Worm (Caenorhabditis elegans) whole organism, young adult: Measurements from ENCODE around the gene atf-4.

Experiments
- B0035.1 ChIP-seq: sonication (generic microtip); optimal IDR thresholded peaks from 2 replicates; lab custom pipeline; 2016; ENCODE audit warnings: missing genetic modification characterization, mild to moderate bottlenecking, missing compliant biosample characterization, missing genotype, missing genetic modification reagents
- B0261.1 ChIP-seq: sonication (generic microtip); optimal IDR thresholded peaks from 2 replicates; lab custom pipeline; 2016; ENCODE audit warnings: mild to moderate bottlenecking, missing genetic modification characterization, moderate library complexity, missing compliant biosample characterization
- C06A6.2 ChIP-seq: fragments of 200-800 bp; sonication (Bioruptor generic); conservative IDR thresholded peaks from 2 replicates; pipeline ENCODE4 v1.3.6; 2022; ENCODE audit warnings: missing genetic modification characterization, missing compliant biosample characterization
- D2030.7 ChIP-seq: fragments of 200-800 bp; sonication (Bioruptor generic); IDR thresholded peaks from 2 replicates; pipeline ENCODE4 v1.3.6; 2022; ENCODE audit warnings: missing genetic modification reagents, missing genetic modification characterization, missing compliant biosample characterization
- F22D6.2 ChIP-seq: sonication (generic microtip); optimal IDR thresholded peaks from 2 replicates; lab custom pipeline; 2016; ENCODE audit warnings: mild to moderate bottlenecking, missing genetic modification characterization, missing compliant biosample characterization
- F23B12.7 ChIP-seq: sonication (generic microtip); optimal IDR thresholded peaks from 2 replicates; lab custom pipeline; 2017; ENCODE audit warnings: missing genetic modification characterization, mild to moderate bottlenecking, missing compliant biosample characterization, antibody characterized with exemption, moderate library complexity; ENCODE audit not compliant: insufficient read depth
- F57A8.1 ChIP-seq: fragments of 200-800 bp; sonication (Bioruptor generic); optimal IDR thresholded peaks from 2 replicates; lab custom pipeline; 2018; ENCODE audit warnings: mild to moderate bottlenecking, missing genetic modification characterization, moderate library complexity, missing compliant biosample characterization
- K12H6.12 ChIP-seq: fragments of 200-800 bp; sonication (Bioruptor generic); optimal IDR thresholded peaks from 2 replicates; lab custom pipeline; 2018; ENCODE audit warnings: mild to moderate bottlenecking, missing genetic modification characterization, missing compliant biosample characterization
- Y53G8AR.9 ChIP-seq: fragments of 200-800 bp; sonication (Bioruptor generic); conservative IDR thresholded peaks from 2 replicates; pipeline ENCODE4 v1.3.6; 2022; ENCODE audit warnings: missing genetic modification reagents, missing genetic modification characterization, missing compliant biosample characterization
- Y79H2A.3 ChIP-seq: fragments of 200-800 bp; sonication (Bioruptor generic); conservative IDR thresholded peaks from 2 replicates; pipeline ENCODE4 v1.3.6; 2022; ENCODE audit warnings: missing genetic modification reagents, missing genetic modification characterization, missing compliant biosample characterization
- Y95B8A.8 ChIP-seq: fragments of 200-800 bp; sonication (Bioruptor generic); IDR thresholded peaks from 2 replicates; pipeline ENCODE4 v1.3.6; 2022; ENCODE audit warnings: missing genetic modification reagents, missing genetic modification characterization, missing compliant biosample characterization
- akir-1 ChIP-seq: fragments of 200-800 bp; sonication (Bioruptor generic); optimal IDR thresholded peaks from 2 replicates; lab custom pipeline; 2018; ENCODE audit warnings: mild to moderate bottlenecking, missing genetic modification characterization, moderate library complexity, missing compliant biosample characterization
- ama-1 ChIP-seq, 3 experiments: fragments of 150-350 bp in 1 of 3; sonication (generic microtip) in 2 of 3; optimal IDR thresholded peaks; 2 replicates each; lab custom pipeline; 2014 to 2018; ENCODE audit warnings: missing biosample characterization in 2 of 3, missing genetic modification characterization in 2 of 3, missing genetic modification reagents in 2 of 3
- atf-7 ChIP-seq: sonication (generic microtip); optimal IDR thresholded peaks from 2 replicates; lab custom pipeline; 2017; ENCODE audit warnings: mild to moderate bottlenecking, missing genetic modification characterization, missing compliant biosample characterization
- athp-1 ChIP-seq: sonication (generic microtip); optimal IDR thresholded peaks from 2 replicates; lab custom pipeline; 2017; ENCODE audit warnings: mild to moderate bottlenecking, missing genetic modification characterization, missing compliant biosample characterization
- attf-3 ChIP-seq: fragments of 200-800 bp; sonication (Bioruptor generic); conservative IDR thresholded peaks from 2 replicates; pipeline ENCODE4 v1.3.6; 2022; ENCODE audit warnings: missing genetic modification reagents, missing genetic modification characterization, missing compliant biosample characterization
- bed-1 ChIP-seq: fragments of 200-800 bp; sonication (Bioruptor generic); IDR thresholded peaks from 2 replicates; pipeline ENCODE4 v1.3.6; 2022; ENCODE audit warnings: missing genetic modification reagents, missing genetic modification characterization, missing compliant biosample characterization
- cebp-1 ChIP-seq, 2 experiments: fragments of 200-800 bp in 1 of 2; sonication (Bioruptor generic) in 1 of 2; sonication (generic microtip) in 1 of 2; IDR thresholded peaks in 1 of 2; optimal IDR thresholded peaks in 1 of 2; 2 replicates each; pipeline versions ENCODE4 v1.3.6 to Lab custom; 2017 to 2022; ENCODE audit warnings: missing compliant biosample characterization in 2 of 2, missing genetic modification characterization in 2 of 2, mild to moderate bottlenecking in 1 of 2, missing genetic modification reagents in 1 of 2, moderate library complexity in 1 of 2
- ceh-79 ChIP-seq: sonication (generic microtip); optimal IDR thresholded peaks from 2 replicates; lab custom pipeline; 2017; ENCODE audit warnings: mild to moderate bottlenecking, missing genetic modification characterization, missing compliant biosample characterization
- chd-7 ChIP-seq: sonication (generic microtip); optimal IDR thresholded peaks from 2 replicates; lab custom pipeline; 2016; ENCODE audit warnings: mild to moderate bottlenecking, missing genetic modification characterization, moderate library complexity, missing compliant biosample characterization
- efl-1 ChIP-seq: fragments of 150-350 bp; optimal IDR thresholded peaks from 2 replicates; lab custom pipeline; 2014; ENCODE audit warnings: missing biosample characterization, missing genetic modification reagents, missing genetic modification characterization
- ekl-4 ChIP-seq: fragments of 200-800 bp; sonication (Bioruptor generic); IDR thresholded peaks from 2 replicates; pipeline ENCODE4 v1.3.6; 2022; ENCODE audit warnings: missing genetic modification reagents, missing genetic modification characterization, missing compliant biosample characterization
- fkh-3 ChIP-seq: sonication (generic microtip); optimal IDR thresholded peaks from 2 replicates; lab custom pipeline; 2016; ENCODE audit warnings: mild to moderate bottlenecking, missing genetic modification characterization, missing compliant biosample characterization
- gei-17 ChIP-seq: fragments of 200-800 bp; sonication (Bioruptor generic); optimal IDR thresholded peaks from 2 replicates; lab custom pipeline; 2018; ENCODE audit warnings: mild to moderate bottlenecking, missing genetic modification characterization, missing compliant biosample characterization
- hmg-1.2 ChIP-seq: fragments of 200-800 bp; sonication (Bioruptor generic); IDR thresholded peaks from 2 replicates; pipeline ENCODE4 v1.3.6; 2022; ENCODE audit warnings: missing genetic modification reagents, missing genetic modification characterization, missing compliant biosample characterization
- hmg-20 ChIP-seq: fragments of 200-800 bp; sonication (Bioruptor generic); IDR thresholded peaks from 2 replicates; pipeline ENCODE4 v1.3.6; 2022; ENCODE audit warnings: missing genetic modification reagents, missing genetic modification characterization, missing compliant biosample characterization
- hrde-1 ChIP-seq: sonication (generic microtip); optimal IDR thresholded peaks from 2 replicates; lab custom pipeline; 2016; ENCODE audit warnings: missing genetic modification characterization, mild to moderate bottlenecking, missing compliant biosample characterization, moderate library complexity, missing genotype, missing genetic modification reagents, borderline replicate concordance
- hsf-1 ChIP-seq: fragments of 200-800 bp; sonication (Bioruptor generic); IDR thresholded peaks from 2 replicates; pipeline ENCODE4 v1.3.6; 2022; ENCODE audit warnings: missing genetic modification reagents, missing genetic modification characterization, missing compliant biosample characterization
- let-607 ChIP-seq, 2 experiments: fragments of 200-800 bp in 1 of 2; sonication (Bioruptor generic) in 1 of 2; sonication (generic microtip) in 1 of 2; optimal IDR thresholded peaks; 2 replicates each; lab custom pipeline; 2016 to 2018; ENCODE audit warnings: mild to moderate bottlenecking in 2 of 2, missing compliant biosample characterization in 2 of 2, missing genetic modification characterization in 2 of 2, moderate library complexity in 2 of 2, missing genotype in 1 of 2
- lin-35 ChIP-seq, 3 experiments: fragments of 150-350 bp in 2 of 3; sonication (generic microtip) in 1 of 3; optimal IDR thresholded peaks; 2 replicates each; lab custom pipeline; 2014 to 2018; ENCODE audit warnings: missing biosample characterization in 3 of 3, missing genetic modification characterization in 3 of 3, missing genetic modification reagents in 3 of 3
- madf-10 ChIP-seq: sonication (generic microtip); optimal IDR thresholded peaks from 2 replicates; lab custom pipeline; 2016; ENCODE audit warnings: mild to moderate bottlenecking, missing genetic modification characterization, missing compliant biosample characterization
- madf-3 ChIP-seq: fragments of 200-800 bp; sonication (Bioruptor generic); IDR thresholded peaks from 2 replicates; pipeline ENCODE4 v1.3.6; 2022; ENCODE audit warnings: missing genetic modification reagents, missing genetic modification characterization, missing compliant biosample characterization
- madf-6 ChIP-seq: fragments of 200-800 bp; sonication (Bioruptor generic); IDR thresholded peaks from 2 replicates; pipeline ENCODE4 v1.3.6; 2022; ENCODE audit warnings: missing genetic modification reagents, missing genetic modification characterization, missing compliant biosample characterization
- mcd-1 ChIP-seq: fragments of 200-800 bp; sonication (Bioruptor generic); IDR thresholded peaks from 2 replicates; pipeline ENCODE4 v1.3.6; 2022; ENCODE audit warnings: missing genetic modification reagents, missing genetic modification characterization, missing compliant biosample characterization
- nhr-179 ChIP-seq: sonication (generic microtip); optimal IDR thresholded peaks from 2 replicates; lab custom pipeline; 2016; ENCODE audit warnings: mild to moderate bottlenecking, missing genetic modification characterization, missing compliant biosample characterization
- nhr-80 ChIP-seq: sonication (generic microtip); optimal IDR thresholded peaks from 2 replicates; lab custom pipeline; 2016; ENCODE audit warnings: missing genetic modification characterization, missing compliant biosample characterization
- nhr-90 ChIP-seq: sonication (generic microtip); optimal IDR thresholded peaks from 2 replicates; lab custom pipeline; 2016; ENCODE audit warnings: missing genotype, mild to moderate bottlenecking, missing genetic modification characterization, missing compliant biosample characterization
- pha-4 ChIP-seq: fragments of 150-350 bp; sonication (generic microtip); optimal IDR thresholded peaks from 2 replicates; lab custom pipeline; 2014; ENCODE audit warnings: missing biosample characterization, missing genetic modification reagents, missing genetic modification characterization
- sea-2 ChIP-seq: fragments of 200-800 bp; sonication (Bioruptor generic); IDR thresholded peaks from 2 replicates; pipeline ENCODE4 v1.3.6; 2022; ENCODE audit warnings: missing genetic modification characterization, missing compliant biosample characterization
- snpc-4 ChIP-seq, 5 experiments: fragments of 150-350 bp in 1 of 5; sonication (generic microtip) in 4 of 5; optimal IDR thresholded peaks; 2 replicates each; lab custom pipeline; 2014 to 2018; ENCODE audit warnings: missing genetic modification characterization in 5 of 5, missing biosample characterization in 3 of 5, antibody characterized with exemption in 2 of 5, mild to moderate bottlenecking in 2 of 5, missing compliant biosample characterization in 2 of 5, missing genotype in 2 of 5, moderate library complexity in 2 of 5, missing genetic modification reagents in 1 of 5
- unc-130 ChIP-seq: sonication (generic microtip); optimal IDR thresholded peaks from 2 replicates; lab custom pipeline; 2016; ENCODE audit warnings: missing genetic modification reagents, missing genetic modification characterization, missing compliant biosample characterization
- ztf-25 ChIP-seq: fragments of 200-800 bp; sonication (Bioruptor generic); IDR thresholded peaks from 2 replicates; pipeline ENCODE4 v1.3.6; 2022; ENCODE audit warnings: missing genetic modification reagents, missing genetic modification characterization, missing compliant biosample characterization
- ztf-3 ChIP-seq: fragments of 200-800 bp; sonication (Bioruptor generic); optimal IDR thresholded peaks from 2 replicates; lab custom pipeline; 2018; ENCODE audit warnings: mild to moderate bottlenecking, missing genetic modification characterization, missing compliant biosample characterization

atf-4 gene

DNA sequence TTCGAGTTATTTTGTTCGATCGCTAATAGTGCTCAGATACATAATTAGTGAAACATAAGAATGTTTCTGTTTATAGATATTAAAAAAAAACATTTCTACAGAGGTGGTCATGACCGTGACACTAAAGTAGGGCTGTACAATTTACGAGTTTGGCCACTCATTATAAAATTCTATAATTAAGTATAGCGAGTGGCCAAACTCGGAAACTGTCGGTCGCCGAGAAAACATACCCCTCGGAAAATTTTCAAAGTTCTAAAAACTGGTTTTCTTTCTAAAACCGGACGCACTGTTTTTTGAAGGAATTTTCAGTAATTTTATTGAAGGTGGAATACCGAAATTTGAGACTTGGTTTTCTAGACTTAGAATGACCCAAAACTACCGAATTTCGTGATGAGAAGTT is 4.9 kb downstream of the atf-4 start:
- TF ChIP-seq akir-1 (GFP tag; lab: Kevin White, UChicago) (no peak), snpc-4 (GFP tag; optimal IDR thresholded peaks at IDR 0.05; lab: Kevin White, UChicago) (no peak), snpc-4 (tag; optimal IDR thresholded peaks at IDR 0.05; lab: Kevin White, UChicago) (peak in 2 of 4 experiments; percentile 57 to 71), nhr-179 (tag; lab: Kevin White, UChicago) (no peak)

DNA sequence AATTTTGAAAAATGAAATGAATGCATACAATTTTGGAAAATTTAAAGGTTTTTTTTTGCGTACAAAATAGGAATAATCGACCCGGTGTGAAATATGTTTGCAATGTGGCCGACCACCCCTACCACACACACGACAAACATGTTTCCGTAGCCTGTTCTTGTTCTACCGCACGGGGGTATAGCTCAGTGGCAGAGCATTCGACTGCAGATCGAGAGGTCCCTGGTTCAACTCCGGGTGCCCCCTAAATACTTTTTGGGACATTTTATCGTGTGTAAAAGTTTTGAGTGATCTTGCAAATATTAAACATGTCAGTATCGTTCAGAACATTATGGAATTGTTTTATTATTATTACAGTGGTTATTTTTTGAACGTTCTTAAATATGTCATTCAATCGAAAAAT is 5.9 kb downstream of the atf-4 start:
- peak in 1 of 2 experiments; percentile 59 for TF ChIP-seq let-607 (tag; optimal IDR thresholded peaks at IDR 0.05; lab: Kevin White, UChicago)
- TF ChIP-seq gei-17: no peak
- peak; percentile 80 for TF ChIP-seq hmg-20 (GFP tag; lab: Robert Waterston, UW)
- TF ChIP-seq pha-4 (tag; lab: Kevin White, UChicago): no peak
- TF ChIP-seq sea-2: no peak
- TF ChIP-seq efl-1 (GFP tag; lab: Kevin White, UChicago): no peak
- peak; percentile 88 for TF ChIP-seq B0261.1 (tag; lab: Kevin White, UChicago)
- peak; percentile 35 for TF ChIP-seq atf-7 (tag; lab: Kevin White, UChicago)
- TF ChIP-seq ekl-4 (GFP tag; lab: Robert Waterston, UW): no peak; the same call in 1 of the 2 replicates
- TF ChIP-seq madf-3: peak; percentile 86
- TF ChIP-seq attf-3: no peak
- TF ChIP-seq hmg-1.2: no peak; the same call in 1 of the 2 replicates
- peak in 1 of 3 experiments; percentile 32 for TF ChIP-seq lin-35 (GFP tag; optimal IDR thresholded peaks at IDR 0.05; lab: Kevin White, UChicago)
- peak; percentile 55 for TF ChIP-seq hrde-1 (tag; lab: Kevin White, UChicago)
- peak; percentile 19 for TF ChIP-seq madf-10
- TF ChIP-seq ztf-25 (GFP tag; lab: Robert Waterston, UW): peak; percentile 79; the same call in 1 of the 2 replicates
- TF ChIP-seq nhr-90 (tag; lab: Kevin White, UChicago): peak; percentile 80
- no peak for TF ChIP-seq ama-1 (optimal IDR thresholded peaks at IDR 0.05; lab: Kevin White, UChicago)
- peak; percentile 34 to 64 for TF ChIP-seq ama-1 (GFP tag; optimal IDR thresholded peaks at IDR 0.05; lab: Kevin White, UChicago)
- TF ChIP-seq chd-7: peak; percentile 66
- TF ChIP-seq cebp-1 (GFP tag; IDR thresholded peaks at IDR 0.05; lab: Robert Waterston, UW): 0 out of 2 replicates have a peak, but pooled peaks have one; percentile 54
- no peak for TF ChIP-seq cebp-1 (tag; optimal IDR thresholded peaks at IDR 0.05; lab: Kevin White, UChicago)
- 0 out of 2 replicates have a peak, but pooled peaks have one; percentile 42 for TF ChIP-seq Y79H2A.3 (GFP tag; lab: Robert Waterston, UW)
- peak; percentile 31 for TF ChIP-seq B0035.1 (tag; lab: Kevin White, UChicago)
- TF ChIP-seq fkh-3: no peak
- no peak for TF ChIP-seq ceh-79
- TF ChIP-seq mcd-1 (GFP tag; lab: Robert Waterston, UW): no peak; the same call in 1 of the 2 replicates
- TF ChIP-seq unc-130 (GFP tag; lab: Kevin White, UChicago): no peak
- no peak for TF ChIP-seq F57A8.1 (GFP tag; lab: Kevin White, UChicago)
- TF ChIP-seq F22D6.2: peak; percentile 15
- TF ChIP-seq D2030.7 (GFP tag; lab: Robert Waterston, UW): 0 out of 2 replicates have a peak, but pooled peaks have one; percentile 36
- no peak for TF ChIP-seq K12H6.12
- TF ChIP-seq nhr-179 (tag; lab: Kevin White, UChicago): peak; percentile 19
- TF ChIP-seq athp-1 (tag; lab: Kevin White, UChicago): peak; percentile 8
- no peak for TF ChIP-seq Y53G8AR.9 (GFP tag; lab: Robert Waterston, UW)
- TF ChIP-seq ztf-3: peak; percentile 37
- TF ChIP-seq C06A6.2: peak; percentile 59; the same call in 1 of the 2 replicates
- peak; percentile 63; the same call in 1 of the 2 replicates for TF ChIP-seq madf-6
- TF ChIP-seq snpc-4 (GFP tag; optimal IDR thresholded peaks at IDR 0.05; lab: Kevin White, UChicago): peak; percentile 81
- TF ChIP-seq snpc-4 (tag; optimal IDR thresholded peaks at IDR 0.05; lab: Kevin White, UChicago): peak in 2 of 4 experiments; percentile 64 to 78
- TF ChIP-seq hsf-1 (GFP tag; lab: Robert Waterston, UW): no peak
- peak; percentile 71 for TF ChIP-seq F23B12.7 (tag; lab: Kevin White, UChicago)
- 0 out of 2 replicates have a peak, but pooled peaks have one; percentile 58 for TF ChIP-seq bed-1 (GFP tag; lab: Robert Waterston, UW)
- no peak for TF ChIP-seq Y95B8A.8 (GFP tag; lab: Robert Waterston, UW)
- no peak for TF ChIP-seq nhr-80 (tag; lab: Kevin White, UChicago)
